Fruit fly (Drosophila melanogaster) whole organism, prepupa: ENCODE data around the gene CG6333.

ENCODE experiments used
- Blimp-1 ChIP-seq: fragments of 200-800 bp; sonication (Bioruptor generic); optimal IDR thresholded peaks from 3 replicates; lab custom pipeline; 2017; ENCODE audit warnings: missing biosample characterization, missing genetic modification characterization, mild to moderate bottlenecking, moderate library complexity, missing genetic modification reagents
- CG10669 ChIP-seq: fragments of 200-800 bp; sonication (Bioruptor generic); optimal IDR thresholded peaks from 3 replicates; lab custom pipeline; 2018; ENCODE audit warnings: missing biosample characterization, mild to moderate bottlenecking, missing genetic modification characterization, moderate library complexity
- CG11294 ChIP-seq: fragments of 200-800 bp; sonication (Bioruptor generic); IDR thresholded peaks from 2 replicates; pipeline ENCODE4 v1.3.6; 2022; ENCODE audit warnings: missing biosample characterization, missing genetic modification characterization
- CG11902 ChIP-seq: fragments of 200-800 bp; sonication (Bioruptor generic); optimal IDR thresholded peaks from 3 replicates; lab custom pipeline; 2016; ENCODE audit warnings: missing biosample characterization, missing genetic modification characterization
- CG15336 ChIP-seq: fragments of 200-800 bp; sonication (Bioruptor generic); IDR thresholded peaks from 2 replicates; pipeline ENCODE4 v1.3.6; 2022; ENCODE audit warnings: missing biosample characterization, missing genetic modification characterization
- CG1621 ChIP-seq: fragments of 200-800 bp; sonication (Bioruptor generic); optimal IDR thresholded peaks from 3 replicates; lab custom pipeline; 2018; ENCODE audit warnings: missing biosample characterization, mild to moderate bottlenecking, missing genetic modification characterization
- CG16779 ChIP-seq: fragments of 200-800 bp; sonication (Bioruptor generic); optimal IDR thresholded peaks from 3 replicates; lab custom pipeline; 2017; ENCODE audit warnings: missing biosample characterization, mild to moderate bottlenecking, missing genetic modification characterization
- CG3032 ChIP-seq: fragments of 200-800 bp; optimal IDR thresholded peaks from 2 replicates; lab custom pipeline; 2019; ENCODE audit warnings: missing biosample characterization, mild to moderate bottlenecking, missing genetic modification characterization, moderate library complexity
- CG32006 ChIP-seq: fragments of 200-800 bp; sonication (Bioruptor generic); optimal IDR thresholded peaks from 3 replicates; lab custom pipeline; 2017; ENCODE audit warnings: missing biosample characterization, mild to moderate bottlenecking, missing genetic modification characterization
- CG34406 ChIP-seq: fragments of 200-800 bp; sonication (Bioruptor generic); optimal IDR thresholded peaks from 3 replicates; lab custom pipeline; 2016; ENCODE audit warnings: missing biosample characterization, missing genetic modification characterization
- CG3919 ChIP-seq: fragments of 200-800 bp; sonication (Bioruptor generic); optimal IDR thresholded peaks from 3 replicates; lab custom pipeline; 2016; ENCODE audit warnings: missing biosample characterization, missing genetic modification characterization
- CG4318 ChIP-seq: fragments of 200-800 bp; sonication (Bioruptor generic); optimal IDR thresholded peaks from 3 replicates; lab custom pipeline; 2017; ENCODE audit warnings: missing biosample characterization, mild to moderate bottlenecking, missing genetic modification characterization
- CG6163 ChIP-seq: fragments of 200-800 bp; sonication (Bioruptor generic); IDR thresholded peaks from 3 replicates; pipeline ENCODE4 v1.3.6; 2022; ENCODE audit warnings: missing biosample characterization, missing genetic modification characterization
- CG6276 ChIP-seq: fragments of 200-800 bp; sonication (Bioruptor generic); optimal IDR thresholded peaks from 2 replicates; lab custom pipeline; 2017; ENCODE audit warnings: missing biosample characterization, mild to moderate bottlenecking, missing genetic modification characterization
- CG6792 ChIP-seq: fragments of 200-800 bp; sonication (Bioruptor generic); optimal IDR thresholded peaks from 3 replicates; lab custom pipeline; 2016; ENCODE audit warnings: missing biosample characterization, missing genetic modification characterization
- CG6854 ChIP-seq: fragments of 200-800 bp; sonication (Bioruptor generic); optimal IDR thresholded peaks from 2 replicates; lab custom pipeline; 2017; ENCODE audit warnings: missing biosample characterization, mild to moderate bottlenecking, missing genetic modification characterization
- CG7368 ChIP-seq: fragments of 200-800 bp; sonication (Bioruptor generic); optimal IDR thresholded peaks from 3 replicates; lab custom pipeline; 2016; ENCODE audit warnings: missing biosample characterization, missing genetic modification characterization
- CG8319 ChIP-seq: fragments of 200-800 bp; sonication (Bioruptor generic); optimal IDR thresholded peaks from 3 replicates; lab custom pipeline; 2016; ENCODE audit warnings: missing biosample characterization, missing genetic modification characterization
- CG8632 ChIP-seq: fragments of 200-800 bp; sonication (Bioruptor generic); optimal IDR thresholded peaks from 3 replicates; lab custom pipeline; 2016; ENCODE audit warnings: missing biosample characterization, missing genetic modification characterization
- CG9139 ChIP-seq: fragments of 200-800 bp; sonication (Bioruptor generic); optimal IDR thresholded peaks from 3 replicates; lab custom pipeline; 2017; ENCODE audit warnings: missing biosample characterization, mild to moderate bottlenecking, missing genetic modification characterization
- Eip78C ChIP-seq: fragments of 200-800 bp; sonication (Bioruptor generic); peaks from one replicate; lab custom pipeline; 2016; ENCODE audit warnings: missing biosample characterization, missing genetic modification characterization
- Ets96B ChIP-seq: fragments of 200-800 bp; optimal IDR thresholded peaks from 2 replicates; lab custom pipeline; 2019; ENCODE audit warnings: missing biosample characterization, mild to moderate bottlenecking, missing genetic modification characterization, moderate library complexity
- Gug ChIP-seq: fragments of 200-800 bp; sonication (Bioruptor generic); IDR thresholded peaks from 2 replicates; pipeline ENCODE4 v1.3.6; 2022; ENCODE audit warnings: missing biosample characterization, missing genetic modification characterization
- Hr38 ChIP-seq: sonication (Bioruptor generic); optimal IDR thresholded peaks from 2 replicates; lab custom pipeline; 2016; ENCODE audit warnings: missing biosample characterization, missing genetic modification characterization
- Hr4 ChIP-seq: fragments of 200-800 bp; sonication (Bioruptor generic); optimal IDR thresholded peaks from 3 replicates; lab custom pipeline; 2016; ENCODE audit warnings: missing biosample characterization, missing genetic modification characterization
- Lpt ChIP-seq: fragments of 200-800 bp; sonication (Bioruptor generic); optimal IDR thresholded peaks from 3 replicates; lab custom pipeline; 2016; ENCODE audit warnings: missing biosample characterization, missing genetic modification characterization
- Met ChIP-seq: fragments of 200-800 bp; sonication (Bioruptor generic); optimal IDR thresholded peaks from 3 replicates; lab custom pipeline; 2016; ENCODE audit warnings: missing biosample characterization, missing genetic modification characterization
- OdsH ChIP-seq: fragments of 200-800 bp; sonication (Bioruptor generic); optimal IDR thresholded peaks from 3 replicates; lab custom pipeline; 2016; ENCODE audit warnings: missing biosample characterization, missing genetic modification characterization
- Sox102F ChIP-seq: fragments of 200-800 bp; sonication (Bioruptor generic); optimal IDR thresholded peaks from 2 replicates; lab custom pipeline; 2016; ENCODE audit warnings: missing biosample characterization, mild to moderate bottlenecking, missing genetic modification characterization
- dac ChIP-seq: fragments of 200-800 bp; sonication (Bioruptor generic); optimal IDR thresholded peaks from 2 replicates; lab custom pipeline; 2017; ENCODE audit warnings: missing biosample characterization, mild to moderate bottlenecking, missing genetic modification characterization
- dsx ChIP-seq: fragments of 200-800 bp; optimal IDR thresholded peaks from 3 replicates; lab custom pipeline; 2019; ENCODE audit warnings: missing biosample characterization, mild to moderate bottlenecking, missing genetic modification characterization, moderate library complexity; ENCODE audit not compliant: poor library complexity, severe bottlenecking
- fd85E ChIP-seq: fragments of 200-800 bp; sonication (Bioruptor generic); optimal IDR thresholded peaks from 3 replicates; lab custom pipeline; 2016; ENCODE audit warnings: missing biosample characterization, missing genetic modification characterization
- fkh ChIP-seq: fragments of 200-800 bp; sonication (Bioruptor generic); optimal IDR thresholded peaks from 3 replicates; lab custom pipeline; 2017; ENCODE audit warnings: missing biosample characterization, mild to moderate bottlenecking, missing genetic modification characterization, moderate library complexity
- lz ChIP-seq: fragments of 200-800 bp; sonication (Bioruptor generic); optimal IDR thresholded peaks from 3 replicates; lab custom pipeline; 2016; ENCODE audit warnings: missing biosample characterization, missing genetic modification characterization
- net ChIP-seq: fragments of 200-800 bp; sonication (Bioruptor generic); optimal IDR thresholded peaks from 3 replicates; lab custom pipeline; 2016; ENCODE audit warnings: missing biosample characterization, missing genetic modification characterization
- spab ChIP-seq: fragments of 200-800 bp; sonication (Bioruptor generic); optimal IDR thresholded peaks from 2 replicates; lab custom pipeline; 2017; ENCODE audit warnings: missing biosample characterization, mild to moderate bottlenecking, missing genetic modification characterization, missing genetic modification reagents
- svp ChIP-seq: fragments of 200-800 bp; sonication (Bioruptor generic); peaks from one replicate; lab custom pipeline; 2016; ENCODE audit warnings: missing biosample characterization, missing genetic modification characterization
- topi ChIP-seq: fragments of 200-800 bp; sonication (Bioruptor generic); optimal IDR thresholded peaks from 3 replicates; lab custom pipeline; 2016; ENCODE audit warnings: missing biosample characterization, missing genetic modification characterization
- vri ChIP-seq: fragments of 200-800 bp; sonication (Bioruptor generic); optimal IDR thresholded peaks from 3 replicates; lab custom pipeline; 2016; ENCODE audit warnings: missing biosample characterization, mild to moderate bottlenecking, missing genetic modification characterization

CG6333 gene

DNA sequence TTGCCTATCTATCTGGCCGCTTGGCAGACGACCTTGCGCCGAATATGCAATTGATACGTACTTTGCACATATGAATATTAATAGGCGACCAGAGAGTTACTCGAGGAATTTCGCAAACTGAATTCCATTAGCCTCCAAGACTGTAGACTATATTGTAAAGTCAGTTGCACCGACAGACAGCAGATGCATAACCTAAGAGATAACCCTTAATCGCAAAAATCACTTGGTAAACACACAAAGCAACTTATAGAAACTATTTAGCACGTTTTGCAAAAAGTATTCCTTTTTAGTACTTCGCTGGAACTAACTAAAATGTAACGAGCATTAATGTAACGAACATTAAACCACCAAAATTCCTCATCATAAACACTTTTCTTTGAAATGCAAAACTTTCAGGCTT is at the start of gene CG6333:
TSS of gene CG6333 (minus strand) at position 101 of the 400 bp plus-strand sequence.
- TF ChIP-seq CG8632 (GFP tag; lab: Kevin White, UChicago) (no peak), CG3919 (no peak)

dm6 chr3L:17535768-17536167 is 49.7 kb upstream of the CG6333 start:
- TF ChIP-seq fd85E (GFP tag; lab: Kevin White, UChicago) (no peak), CG16779 (tag; lab: Kevin White, UChicago) (no peak), Eip78C (GFP tag; lab: Kevin White, UChicago) (no peak), CG3032 (no peak), vri (GFP tag; lab: Kevin White, UChicago) (no peak), CG11294 (no peak), spab (GFP tag; lab: Kevin White, UChicago) (no peak), Ets96B (tag; lab: Kevin White, UChicago) (no peak), Met (GFP tag; lab: Kevin White, UChicago) (no peak), CG10669 (GFP tag; lab: Kevin White, UChicago) (no peak), OdsH (no peak), CG34406 (no peak), CG6792 (GFP tag; lab: Kevin White, UChicago) (no peak), Gug (GFP tag; lab: Robert Waterston, UW) (no peak), fkh (GFP tag; lab: Kevin White, UChicago) (no peak), CG7368 (GFP tag; lab: Kevin White, UChicago) (no peak), Blimp-1 (GFP tag; lab: Kevin White, UChicago) (no peak), lz (no peak)

dm6 chr3L:17534396-17534795 is 48.4 kb upstream of the CG6333 start:
- TF ChIP-seq CG11902 (GFP tag; lab: Kevin White, UChicago) (no peak), CG8632 (GFP tag; lab: Kevin White, UChicago) (no peak), dac (no peak), Hr38 (no peak), CG10669 (GFP tag; lab: Kevin White, UChicago) (no peak), Eip78C (GFP tag; lab: Kevin White, UChicago) (peak; percentile 42), CG8319 (no peak), CG15336 (GFP tag; lab: Robert Waterston, UW) (no peak), fkh (GFP tag; lab: Kevin White, UChicago) (peak; percentile 51), CG6854 (GFP tag; lab: Kevin White, UChicago) (no peak), spab (GFP tag; lab: Kevin White, UChicago) (no peak), CG4318 (GFP tag; lab: Kevin White, UChicago) (no peak)

DNA sequence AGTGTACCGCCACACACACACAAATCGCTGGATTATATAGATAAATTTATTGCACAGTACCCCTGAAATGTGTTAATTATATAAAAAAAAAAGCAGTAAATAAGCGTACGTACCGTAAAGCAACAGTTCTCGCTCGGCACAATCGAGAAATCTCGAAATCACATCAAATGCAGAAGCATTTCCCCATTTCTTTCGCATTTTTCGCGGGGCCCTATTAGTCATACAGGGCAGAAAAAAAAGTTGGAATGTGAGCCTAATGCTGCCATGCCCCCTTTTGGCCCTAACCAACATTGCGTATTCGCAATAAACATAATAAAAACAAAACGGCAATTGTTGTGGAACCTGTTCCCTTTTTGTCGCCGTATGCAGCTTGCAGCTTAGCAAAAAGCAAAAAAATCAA is 47.7 kb upstream of the CG6333 start:
- peak; percentile 32 for TF ChIP-seq CG9139
- TF ChIP-seq CG6854 (GFP tag; lab: Kevin White, UChicago) = peak; percentile 8
- TF ChIP-seq CG6163 (GFP tag; lab: Robert Waterston, UW) = peak; percentile 24; the same call in 1 of the 3 replicates
- TF ChIP-seq Met (GFP tag; lab: Kevin White, UChicago) = no peak

DNA sequence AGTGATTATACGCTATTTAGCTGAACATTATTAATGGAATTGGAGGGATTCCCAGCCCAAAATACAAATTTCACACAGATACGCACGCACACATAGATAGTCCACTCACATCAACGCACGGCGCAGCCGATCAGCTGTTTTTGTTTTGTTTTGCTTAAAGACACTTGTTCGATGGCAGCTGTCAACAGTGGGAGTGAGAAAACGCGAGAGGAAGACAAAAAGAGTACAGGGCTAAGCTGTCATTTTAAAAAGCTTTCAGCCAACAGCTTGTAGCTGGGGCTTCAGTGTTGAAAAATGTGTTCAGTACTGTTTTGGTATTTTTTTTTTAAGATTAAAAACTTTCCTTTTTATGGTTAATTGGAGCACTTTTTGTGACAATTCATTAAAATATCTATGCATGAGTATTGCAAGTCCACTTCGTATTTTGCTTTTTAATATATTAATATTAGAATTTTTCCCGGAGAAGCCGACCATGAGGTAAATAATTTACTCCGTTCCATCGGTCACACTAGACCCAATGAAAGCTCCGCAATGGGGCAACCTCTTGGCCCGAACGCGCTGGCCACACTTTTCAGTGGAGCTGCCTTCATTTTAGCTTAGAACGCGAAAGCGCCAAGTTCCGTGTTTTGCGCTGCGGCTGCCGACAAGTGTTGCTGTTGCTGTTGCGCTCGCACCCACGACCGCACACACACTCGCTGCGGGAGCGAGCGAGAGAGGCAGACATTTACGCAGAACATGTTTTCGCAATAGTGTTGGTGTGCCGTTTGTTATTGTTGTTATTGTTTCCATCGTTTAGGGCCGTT is 47.1 kb upstream of the CG6333 start:
- peak; percentile 24 for TF ChIP-seq Lpt (GFP tag; lab: Kevin White, UChicago)
- TF ChIP-seq OdsH = peak; percentile 70
- TF ChIP-seq Hr4 (GFP tag; lab: Kevin White, UChicago) = peak; percentile 29
- no peak for TF ChIP-seq Hr38
- peak; percentile 91 for TF ChIP-seq svp (GFP tag; lab: Kevin White, UChicago)
- peak; percentile 61 for TF ChIP-seq dsx
- TF ChIP-seq CG1621 = peak; percentile 54
- no peak for TF ChIP-seq CG6276 (GFP tag; lab: Kevin White, UChicago)
- TF ChIP-seq CG6792 (GFP tag; lab: Kevin White, UChicago) = peak; percentile 41
- TF ChIP-seq CG3919 = peak; percentile 35
- no peak for TF ChIP-seq Gug (GFP tag; lab: Robert Waterston, UW)
- TF ChIP-seq CG9139 = peak; percentile 20
- no peak; the same call in 1 of the 2 replicates for TF ChIP-seq CG15336 (GFP tag; lab: Robert Waterston, UW)
- peak; percentile 40 for TF ChIP-seq CG3032
- peak; percentile 59 for TF ChIP-seq topi (GFP tag; lab: Kevin White, UChicago)
- no peak; the same call in 1 of the 2 replicates for TF ChIP-seq CG11294
- TF ChIP-seq CG8319 = no peak
- peak; percentile 42 for TF ChIP-seq fd85E (GFP tag; lab: Kevin White, UChicago)
- TF ChIP-seq CG7368 (GFP tag; lab: Kevin White, UChicago) = no peak
- peak; percentile 18 for TF ChIP-seq dac
- peak; percentile 46 for TF ChIP-seq Sox102F (GFP tag; lab: Kevin White, UChicago)
- no peak for TF ChIP-seq net (GFP tag; lab: Kevin White, UChicago)
- TF ChIP-seq CG32006 (GFP tag; lab: Kevin White, UChicago) = peak; percentile 50
- peak; percentile 71 for TF ChIP-seq fkh (GFP tag; lab: Kevin White, UChicago)
- TF ChIP-seq lz = peak; percentile 58
- peak; percentile 91 for TF ChIP-seq Eip78C (GFP tag; lab: Kevin White, UChicago)
